Fruit fly (Drosophila melanogaster) whole organism, prepupa: ENCODE measurements around the gene Zpr1.

ENCODE experiments used
- Blimp-1 ChIP-seq: fragments of 200-800 bp; sonication (Bioruptor generic); optimal IDR thresholded peaks from 3 replicates; lab custom pipeline; 2017; ENCODE audit warnings: missing biosample characterization, missing genetic modification characterization, mild to moderate bottlenecking, moderate library complexity, missing genetic modification reagents
- CG10669 ChIP-seq: fragments of 200-800 bp; sonication (Bioruptor generic); optimal IDR thresholded peaks from 3 replicates; lab custom pipeline; 2018; ENCODE audit warnings: missing biosample characterization, mild to moderate bottlenecking, missing genetic modification characterization, moderate library complexity
- CG11762 ChIP-seq: fragments of 200-800 bp; sonication (Bioruptor generic); optimal IDR thresholded peaks from 3 replicates; lab custom pipeline; 2016; ENCODE audit warnings: missing biosample characterization, missing genetic modification characterization; ENCODE audit not compliant: insufficient read depth
- CG11902 ChIP-seq: fragments of 200-800 bp; sonication (Bioruptor generic); optimal IDR thresholded peaks from 3 replicates; lab custom pipeline; 2016; ENCODE audit warnings: missing biosample characterization, missing genetic modification characterization
- CG1621 ChIP-seq: fragments of 200-800 bp; sonication (Bioruptor generic); optimal IDR thresholded peaks from 3 replicates; lab custom pipeline; 2018; ENCODE audit warnings: missing biosample characterization, mild to moderate bottlenecking, missing genetic modification characterization
- CG16779 ChIP-seq: fragments of 200-800 bp; sonication (Bioruptor generic); optimal IDR thresholded peaks from 3 replicates; lab custom pipeline; 2017; ENCODE audit warnings: missing biosample characterization, mild to moderate bottlenecking, missing genetic modification characterization
- CG3032 ChIP-seq: fragments of 200-800 bp; optimal IDR thresholded peaks from 2 replicates; lab custom pipeline; 2019; ENCODE audit warnings: missing biosample characterization, mild to moderate bottlenecking, missing genetic modification characterization, moderate library complexity
- CG31627 ChIP-seq: fragments of 200-800 bp; sonication (Bioruptor generic); optimal IDR thresholded peaks from 3 replicates; lab custom pipeline; 2016; ENCODE audit warnings: missing biosample characterization, missing genetic modification characterization
- CG34406 ChIP-seq: fragments of 200-800 bp; sonication (Bioruptor generic); optimal IDR thresholded peaks from 3 replicates; lab custom pipeline; 2016; ENCODE audit warnings: missing biosample characterization, missing genetic modification characterization
- CG3919 ChIP-seq: fragments of 200-800 bp; sonication (Bioruptor generic); optimal IDR thresholded peaks from 3 replicates; lab custom pipeline; 2016; ENCODE audit warnings: missing biosample characterization, missing genetic modification characterization
- CG4318 ChIP-seq: fragments of 200-800 bp; sonication (Bioruptor generic); optimal IDR thresholded peaks from 3 replicates; lab custom pipeline; 2017; ENCODE audit warnings: missing biosample characterization, mild to moderate bottlenecking, missing genetic modification characterization
- CG6163 ChIP-seq: fragments of 200-800 bp; sonication (Bioruptor generic); IDR thresholded peaks from 3 replicates; pipeline ENCODE4 v1.3.6; 2022; ENCODE audit warnings: missing biosample characterization, missing genetic modification characterization
- CG6276 ChIP-seq: fragments of 200-800 bp; sonication (Bioruptor generic); optimal IDR thresholded peaks from 2 replicates; lab custom pipeline; 2017; ENCODE audit warnings: missing biosample characterization, mild to moderate bottlenecking, missing genetic modification characterization
- CG7368 ChIP-seq: fragments of 200-800 bp; sonication (Bioruptor generic); optimal IDR thresholded peaks from 3 replicates; lab custom pipeline; 2016; ENCODE audit warnings: missing biosample characterization, missing genetic modification characterization
- CG8119 ChIP-seq: fragments of 200-800 bp; sonication (Bioruptor generic); IDR thresholded peaks from 3 replicates; pipeline ENCODE4 v1.3.6; 2022; ENCODE audit warnings: missing biosample characterization, missing genetic modification characterization
- CG8319 ChIP-seq: fragments of 200-800 bp; sonication (Bioruptor generic); optimal IDR thresholded peaks from 3 replicates; lab custom pipeline; 2016; ENCODE audit warnings: missing biosample characterization, missing genetic modification characterization
- Eip75B ChIP-seq: fragments of 200-800 bp; sonication (Bioruptor generic); optimal IDR thresholded peaks from 3 replicates; lab custom pipeline; 2016; ENCODE audit warnings: missing biosample characterization, missing genetic modification characterization
- Eip78C ChIP-seq: fragments of 200-800 bp; sonication (Bioruptor generic); peaks from one replicate; lab custom pipeline; 2016; ENCODE audit warnings: missing biosample characterization, missing genetic modification characterization
- Gug ChIP-seq: fragments of 200-800 bp; sonication (Bioruptor generic); IDR thresholded peaks from 2 replicates; pipeline ENCODE4 v1.3.6; 2022; ENCODE audit warnings: missing biosample characterization, missing genetic modification characterization
- Hr38 ChIP-seq: sonication (Bioruptor generic); optimal IDR thresholded peaks from 2 replicates; lab custom pipeline; 2016; ENCODE audit warnings: missing biosample characterization, missing genetic modification characterization
- Hr39 ChIP-seq: fragments of 200-800 bp; sonication (Bioruptor generic); optimal IDR thresholded peaks from 2 replicates; lab custom pipeline; 2016; ENCODE audit warnings: missing biosample characterization, missing genetic modification characterization
- Hr4 ChIP-seq: fragments of 200-800 bp; sonication (Bioruptor generic); optimal IDR thresholded peaks from 3 replicates; lab custom pipeline; 2016; ENCODE audit warnings: missing biosample characterization, missing genetic modification characterization
- Lpt ChIP-seq: fragments of 200-800 bp; sonication (Bioruptor generic); optimal IDR thresholded peaks from 3 replicates; lab custom pipeline; 2016; ENCODE audit warnings: missing biosample characterization, missing genetic modification characterization
- OdsH ChIP-seq: fragments of 200-800 bp; sonication (Bioruptor generic); optimal IDR thresholded peaks from 3 replicates; lab custom pipeline; 2016; ENCODE audit warnings: missing biosample characterization, missing genetic modification characterization
- Smox ChIP-seq: fragments of 200-800 bp; sonication (Bioruptor generic); optimal IDR thresholded peaks from 3 replicates; lab custom pipeline; 2016; ENCODE audit warnings: missing biosample characterization, missing genetic modification characterization
- Sox102F ChIP-seq: fragments of 200-800 bp; sonication (Bioruptor generic); optimal IDR thresholded peaks from 2 replicates; lab custom pipeline; 2016; ENCODE audit warnings: missing biosample characterization, mild to moderate bottlenecking, missing genetic modification characterization
- Sox14 ChIP-seq: fragments of 200-800 bp; sonication (Bioruptor generic); optimal IDR thresholded peaks from 3 replicates; lab custom pipeline; 2016; ENCODE audit warnings: missing biosample characterization, missing genetic modification characterization
- cyc ChIP-seq: fragments of 200-800 bp; sonication (Bioruptor generic); optimal IDR thresholded peaks from 3 replicates; lab custom pipeline; 2016; ENCODE audit warnings: missing biosample characterization, missing genetic modification characterization
- dac ChIP-seq: fragments of 200-800 bp; sonication (Bioruptor generic); optimal IDR thresholded peaks from 2 replicates; lab custom pipeline; 2017; ENCODE audit warnings: missing biosample characterization, mild to moderate bottlenecking, missing genetic modification characterization
- eg ChIP-seq: fragments of 200-800 bp; sonication (Bioruptor generic); IDR thresholded peaks from 3 replicates; pipeline ENCODE4 v1.3.6; 2022; ENCODE audit warnings: missing biosample characterization, missing genetic modification characterization
- esn ChIP-seq: fragments of 200-800 bp; sonication (Bioruptor generic); optimal IDR thresholded peaks from 2 replicates; lab custom pipeline; 2016; ENCODE audit warnings: missing biosample characterization, mild to moderate bottlenecking, missing genetic modification characterization, moderate library complexity
- fd59A ChIP-seq: fragments of 200-800 bp; sonication (Bioruptor generic); optimal IDR thresholded peaks from 2 replicates; lab custom pipeline; 2017; ENCODE audit warnings: missing biosample characterization, mild to moderate bottlenecking, missing genetic modification characterization, missing genetic modification reagents
- fkh ChIP-seq: fragments of 200-800 bp; sonication (Bioruptor generic); optimal IDR thresholded peaks from 3 replicates; lab custom pipeline; 2017; ENCODE audit warnings: missing biosample characterization, mild to moderate bottlenecking, missing genetic modification characterization, moderate library complexity
- lz ChIP-seq: fragments of 200-800 bp; sonication (Bioruptor generic); optimal IDR thresholded peaks from 3 replicates; lab custom pipeline; 2016; ENCODE audit warnings: missing biosample characterization, missing genetic modification characterization
- net ChIP-seq: fragments of 200-800 bp; sonication (Bioruptor generic); optimal IDR thresholded peaks from 3 replicates; lab custom pipeline; 2016; ENCODE audit warnings: missing biosample characterization, missing genetic modification characterization
- ss ChIP-seq, 2 experiments: fragments of 200-800 bp; sonication (Bioruptor generic); optimal IDR thresholded peaks; 2 replicates in 1 of 2; 3 replicates in 1 of 2; lab custom pipeline; 2017 to 2018; ENCODE audit warnings: mild to moderate bottlenecking in 2 of 2, missing biosample characterization in 2 of 2, missing genetic modification characterization in 2 of 2, moderate library complexity in 1 of 2
- topi ChIP-seq: fragments of 200-800 bp; sonication (Bioruptor generic); optimal IDR thresholded peaks from 3 replicates; lab custom pipeline; 2016; ENCODE audit warnings: missing biosample characterization, missing genetic modification characterization

Zpr1 gene

DNA sequence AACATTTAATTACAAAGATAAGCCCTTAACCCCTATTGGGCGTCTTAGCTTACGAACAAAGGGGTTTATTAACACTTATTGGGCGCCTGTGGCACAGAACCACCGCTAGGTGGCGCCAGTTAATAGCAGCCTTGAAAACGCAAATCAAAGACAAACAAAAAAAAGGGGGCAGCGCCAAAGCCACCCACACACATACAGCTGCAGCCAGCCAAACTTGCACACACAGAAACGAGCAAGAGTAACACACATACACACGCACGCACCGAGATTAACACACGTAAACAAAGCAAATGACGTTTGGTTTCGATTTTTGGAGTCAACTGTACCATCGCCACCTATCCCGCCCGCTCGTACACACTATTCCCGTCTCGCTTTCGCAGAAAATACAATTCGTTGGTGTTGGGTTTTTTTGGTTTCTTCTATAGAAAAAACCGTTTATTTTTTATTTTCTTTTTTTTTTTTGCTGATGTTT lies 9.7 kb downstream of the Zpr1 start (continued):
- TF ChIP-seq Hr38 (no peak), OdsH (GFP tag; lab: Kevin White, UChicago) (no peak), fd59A (GFP tag; lab: Kevin White, UChicago) (no peak), Hr4 (GFP tag; lab: Kevin White, UChicago) (no peak), CG31627 (no peak), CG11902 (GFP tag; lab: Kevin White, UChicago) (no peak), CG10669 (GFP tag; lab: Kevin White, UChicago) (no peak), Smox (peak; percentile 28), Hr39 (GFP tag; lab: Kevin White, UChicago) (no peak), net (GFP tag; lab: Kevin White, UChicago) (peak; percentile 29), Eip78C (GFP tag; lab: Kevin White, UChicago) (peak; percentile 80), lz (GFP tag; lab: Kevin White, UChicago) (peak; percentile 30), CG3032 (no peak), CG8119 (GFP tag; lab: Robert Waterston, UW) (peak; percentile 63), Eip75B (peak; percentile 21), CG3919 (GFP tag; lab: Kevin White, UChicago) (peak; percentile 33), CG1621 (peak; percentile 47)

DNA sequence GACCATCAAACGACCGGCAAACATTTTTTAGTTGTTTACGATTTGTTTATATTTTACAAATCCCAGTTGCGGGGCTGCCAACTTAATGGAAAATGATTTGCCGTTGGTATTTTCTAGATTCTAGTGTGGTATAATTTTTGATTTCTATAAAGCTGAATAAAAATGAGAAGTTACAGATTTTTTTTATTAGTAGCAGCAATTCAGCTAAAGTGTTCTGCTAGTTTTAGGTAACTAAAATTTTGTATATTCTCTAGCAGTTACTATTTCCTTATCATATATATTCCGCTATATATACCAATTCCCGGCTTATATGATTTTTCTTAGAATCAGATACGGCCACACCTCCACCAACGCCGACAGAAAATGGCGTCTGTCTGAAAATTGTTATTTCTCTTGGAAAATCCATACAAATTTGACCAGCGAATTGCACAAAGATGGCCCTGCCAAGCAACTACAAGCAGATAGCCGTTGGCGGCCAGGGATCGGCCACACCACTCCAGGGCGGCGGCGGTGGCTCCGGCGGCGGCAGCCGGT lies 12.8 kb downstream of the Zpr1 start, which contains the start of the genes fh and Bap111:
fh (minus strand) TSS at position 83 of the 534 bp plus-strand sequence.
Bap111 (plus strand) TSS at position 321 of the 534 bp plus-strand sequence.
- TF ChIP-seq Eip78C (GFP tag; lab: Kevin White, UChicago) (peak; percentile 64), lz (GFP tag; lab: Kevin White, UChicago) (peak; percentile 6), dac (GFP tag; lab: Kevin White, UChicago) (no peak), esn (GFP tag; lab: Kevin White, UChicago) (peak; percentile 14), topi (GFP tag; lab: Kevin White, UChicago) (peak; percentile 4)

DNA sequence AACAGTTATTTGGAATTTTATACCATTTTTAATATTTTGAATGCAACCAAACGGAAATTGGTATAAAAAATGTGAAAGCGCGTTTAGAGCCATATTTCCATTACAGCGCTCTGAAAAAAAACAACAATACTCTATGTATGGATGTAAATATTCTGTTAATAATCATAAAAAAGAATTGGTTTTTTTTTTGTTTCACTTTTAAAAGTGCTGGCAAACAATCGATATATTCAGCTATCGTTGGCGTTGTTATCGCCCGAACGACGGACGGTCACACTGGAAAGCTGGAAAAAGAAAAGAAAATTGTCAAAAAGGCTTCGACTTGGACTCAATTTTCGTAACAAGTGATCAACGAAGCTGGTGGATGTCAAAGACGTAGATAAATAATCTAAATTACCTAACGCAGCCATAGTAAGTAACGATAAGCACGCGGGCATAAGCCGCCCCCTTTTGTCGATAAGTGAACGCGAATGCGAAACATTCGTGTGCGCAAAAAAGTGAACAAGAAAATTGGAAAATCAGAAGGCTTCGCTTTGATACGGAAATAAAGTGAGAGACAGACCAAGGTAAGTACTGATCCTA lies 19.6 kb downstream of the Zpr1 start, which contains the start of gene CG7065:
CG7065 (plus strand) TSS at position 270 of the 579 bp plus-strand sequence.
- TF ChIP-seq Sox102F (no peak), CG16779 (tag; lab: Kevin White, UChicago) (no peak), cyc (GFP tag; lab: Kevin White, UChicago) (no peak), fkh (GFP tag; lab: Kevin White, UChicago) (no peak), esn (GFP tag; lab: Kevin White, UChicago) (no peak), CG4318 (no peak), OdsH (GFP tag; lab: Kevin White, UChicago) (no peak), Sox14 (GFP tag; lab: Kevin White, UChicago) (peak; percentile 8), CG1621 (no peak), CG6163 (GFP tag; lab: Robert Waterston, UW) (no peak), CG11762 (GFP tag; lab: Kevin White, UChicago) (no peak), CG11902 (GFP tag; lab: Kevin White, UChicago) (no peak), CG6276 (GFP tag; lab: Kevin White, UChicago) (no peak), Gug (no peak), CG34406 (no peak), topi (GFP tag; lab: Kevin White, UChicago) (peak; percentile 2), CG8319 (GFP tag; lab: Kevin White, UChicago) (no peak), ss (GFP tag; optimal IDR thresholded peaks at IDR 0.05; lab: Kevin White, UChicago) (no peak), Eip78C (GFP tag; lab: Kevin White, UChicago) (peak; percentile 27), CG7368 (no peak), Lpt (no peak), Eip75B (no peak), Blimp-1 (GFP tag; lab: Kevin White, UChicago) (no peak), eg (GFP tag; lab: Robert Waterston, UW) (no peak)
